Worm (Caenorhabditis elegans): ENCODE results near the gene sqv-8.

The sqv-8 gene

DNA sequence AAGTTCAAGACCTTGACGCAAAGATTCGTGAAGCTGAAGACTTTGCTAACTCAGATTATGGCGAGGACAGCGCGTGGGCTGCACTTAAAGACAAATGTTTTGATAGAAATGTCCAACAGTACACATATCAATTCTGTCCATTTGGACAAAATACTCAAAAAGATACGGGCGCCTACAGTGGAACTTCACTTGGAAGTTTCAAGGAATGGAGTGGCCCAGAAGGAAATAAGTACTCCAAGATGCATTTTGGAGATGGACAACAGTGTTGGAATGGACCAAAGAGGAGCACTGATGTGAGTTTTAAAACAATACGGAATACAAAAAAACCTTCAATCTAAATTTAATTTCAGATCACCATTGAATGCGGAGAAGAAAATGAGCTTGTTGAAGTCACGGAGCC, 20.8 kb upstream of the sqv-8 start:
- TF ChIP-seq madf-6 (GFP tag; IDR thresholded peaks at IDR 0.05) (no peak), pbrm-1 (GFP tag; IDR thresholded peaks at IDR 0.05) (no peak), ceh-100 (GFP tag; IDR thresholded peaks at IDR 0.05) (no peak), hlh-12 (tag; optimal IDR thresholded peaks at IDR 0.05) (no peak), lag-1 (GFP tag; IDR thresholded peaks at IDR 0.05) (no peak), ceh-79 (tag; optimal IDR thresholded peaks at IDR 0.05) (no peak), cebp-1 (GFP tag; IDR thresholded peaks at IDR 0.05) (no peak), cebp-1 (tag; optimal IDR thresholded peaks at IDR 0.05) (no peak)

DNA sequence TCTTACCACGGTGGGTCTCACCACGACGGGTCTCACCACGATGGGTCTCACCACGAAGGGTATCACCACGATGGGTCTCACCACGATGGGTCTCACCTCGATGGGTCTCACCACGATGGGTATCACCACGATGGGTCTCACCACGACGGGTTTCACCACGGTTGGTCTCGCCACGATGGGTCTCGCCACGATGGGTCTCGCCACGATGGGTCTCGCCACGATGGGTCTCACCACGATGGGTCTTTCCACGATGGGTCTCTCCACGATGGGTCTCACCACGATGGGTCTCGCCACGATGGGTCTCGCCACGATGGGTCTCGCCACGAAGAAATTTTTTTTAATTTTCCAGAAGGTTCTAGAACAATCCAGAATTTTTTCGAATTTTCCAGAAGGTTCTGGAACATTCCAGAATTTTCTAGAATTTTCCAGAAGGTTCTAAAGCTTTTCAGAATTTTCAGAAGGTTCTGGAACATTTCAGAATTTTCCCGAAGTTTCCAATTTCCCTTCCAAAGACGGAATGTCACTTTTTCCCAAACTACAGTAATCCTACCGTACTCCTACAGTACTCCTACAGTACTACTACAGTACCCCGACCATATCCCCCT, 12.7 kb upstream of the sqv-8 start:
- TF ChIP-seq F33H1.4 (GFP tag; IDR thresholded peaks at IDR 0.05) (peak; percentile 60), hsf-1 (GFP tag; IDR thresholded peaks at IDR 0.05) (peak; percentile 95), aptf-3 (GFP tag; IDR thresholded peaks at IDR 0.05) (0 out of 2 replicates have a peak, but pooled peaks have one; percentile 22), dox-1 (GFP tag; IDR thresholded peaks at IDR 0.05) (peak; percentile 33; the same call in 1 of the 2 replicates), madf-3 (GFP tag; IDR thresholded peaks at IDR 0.05) (peak; percentile 70; the same call in 1 of the 2 replicates), D2030.7 (GFP tag; IDR thresholded peaks at IDR 0.05) (peak; percentile 21; the same call in 1 of the 2 replicates), madf-6 (GFP tag; IDR thresholded peaks at IDR 0.05) (peak; percentile 28), egrh-3 (GFP tag; IDR thresholded peaks at IDR 0.05) (peak; percentile 14; the same call in 1 of the 2 replicates)

DNA sequence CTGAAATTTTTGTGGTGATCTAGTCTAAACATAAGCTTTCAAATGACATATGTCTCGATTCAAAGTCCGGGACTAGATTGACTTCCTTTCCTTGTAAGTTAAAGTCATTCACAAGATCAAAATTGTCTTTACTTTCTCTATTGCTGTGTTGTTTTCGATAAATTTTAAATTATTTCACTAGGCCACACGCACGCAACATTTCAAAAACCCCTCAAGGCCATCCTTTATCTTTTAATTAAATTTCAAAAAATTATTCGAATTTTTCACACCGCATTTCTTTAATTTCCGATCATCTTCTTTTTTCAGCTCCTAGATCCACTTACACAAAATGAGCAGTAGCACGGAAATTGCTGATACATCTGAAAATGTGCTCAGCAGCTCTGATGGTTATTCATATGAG, 10.5 kb upstream of the sqv-8 start, which contains the start of gene ZK1307.7:
ZK1307.7 (plus strand) TSS at position 301 of the 400 bp plus-strand sequence.
- TF ChIP-seq athp-1 (tag; optimal IDR thresholded peaks at IDR 0.05) (no peak), ets-4 (GFP tag; optimal IDR thresholded peaks at IDR 0.05) (no peak), attf-6 (GFP tag; IDR thresholded peaks at IDR 0.05) (no peak), somi-1 (GFP tag; optimal IDR thresholded peaks at IDR 0.05) (no peak), dpff-1 (tag; optimal IDR thresholded peaks at IDR 0.05) (no peak), K12H6.12 (tag; optimal IDR thresholded peaks at IDR 0.05) (no peak), sdz-38 (tag; optimal IDR thresholded peaks at IDR 0.05) (no peak), attf-3 (GFP tag; conservative IDR thresholded peaks at IDR 0.05) (no peak), ceh-91 (GFP tag; IDR thresholded peaks at IDR 0.05) (no peak), F57C9.4 (tag; optimal IDR thresholded peaks at IDR 0.05) (no peak), F33H1.4 (GFP tag; IDR thresholded peaks at IDR 0.05) (no peak), snpc-1.3 (tag; optimal IDR thresholded peaks at IDR 0.05; ENCODE audit: insufficient read depth) (no peak), unc-130 (GFP tag; optimal IDR thresholded peaks at IDR 0.05) (no peak), him-1 (tag; optimal IDR thresholded peaks at IDR 0.05) (no peak), lsy-27 (tag; optimal IDR thresholded peaks at IDR 0.05; ENCODE audit: borderline replicate concordance, insufficient read depth) (no peak), lin-54 (GFP tag; optimal IDR thresholded peaks at IDR 0.05) (no peak), hlh-26 (GFP tag; conservative IDR thresholded peaks at IDR 0.05) (no peak), efl-1 (GFP tag; optimal IDR thresholded peaks at IDR 0.05) (no peak), madf-3 (GFP tag; IDR thresholded peaks at IDR 0.05) (no peak), tlf-1 (GFP tag; optimal IDR thresholded peaks at IDR 0.05) (no peak)

DNA sequence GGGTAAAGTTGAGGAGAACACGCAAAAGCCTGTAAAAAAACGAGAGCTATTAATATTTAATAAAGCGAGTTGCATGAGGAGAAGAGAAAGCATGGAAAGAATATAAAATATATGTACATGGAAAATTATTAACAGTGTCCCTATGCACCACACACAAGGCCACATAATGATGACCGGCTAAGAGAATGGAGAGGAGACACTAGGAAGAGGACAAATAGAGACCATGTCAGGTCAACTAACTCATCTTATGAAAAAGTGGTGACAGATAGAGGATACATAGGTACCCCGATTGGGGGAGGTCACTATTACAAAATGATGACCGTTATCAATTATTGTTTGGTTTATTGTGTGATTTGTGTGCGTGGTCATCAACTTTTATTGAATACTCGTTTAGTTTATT, 2.3 kb upstream of the sqv-8 start, which contains the start of gene fzr-1:
fzr-1 (minus strand) TSS at position 29 of the 400 bp plus-strand sequence.
- TF ChIP-seq mel-28 (tag; optimal IDR thresholded peaks at IDR 0.05; ENCODE audit: borderline replicate concordance) (no peak), madf-6 (GFP tag; IDR thresholded peaks at IDR 0.05) (no peak)

Measured in whole organism, young adult.